Worm (Caenorhabditis elegans) whole organism, young adult: ENCODE measurements around the gene F38B7.10.

Experiments used
- C17E4.6 ChIP-seq: fragments of 200-800 bp; sonication (Bioruptor generic); IDR thresholded peaks from 2 replicates; pipeline ENCODE4 v1.3.6; 2022; ENCODE audit warnings: missing genetic modification reagents, missing genetic modification characterization, missing compliant biosample characterization
- F49E8.2 ChIP-seq: sonication (generic microtip); optimal IDR thresholded peaks from 3 replicates; lab custom pipeline; 2017; ENCODE audit warnings: missing genetic modification characterization, mild to moderate bottlenecking, missing compliant biosample characterization, antibody characterized with exemption, moderate library complexity; ENCODE audit not compliant: insufficient read depth
- Y53G8AR.9 ChIP-seq: fragments of 200-800 bp; sonication (Bioruptor generic); conservative IDR thresholded peaks from 2 replicates; pipeline ENCODE4 v1.3.6; 2022; ENCODE audit warnings: missing genetic modification reagents, missing genetic modification characterization, missing compliant biosample characterization
- attf-5 ChIP-seq: fragments of 200-800 bp; sonication (Bioruptor generic); optimal IDR thresholded peaks from 2 replicates; lab custom pipeline; 2018; ENCODE audit warnings: mild to moderate bottlenecking, missing genetic modification characterization, missing compliant biosample characterization
- ceh-40 ChIP-seq: fragments of 200-800 bp; sonication (Bioruptor generic); IDR thresholded peaks from 2 replicates; pipeline ENCODE4 v1.3.6; 2022; ENCODE audit warnings: missing genetic modification characterization, missing compliant biosample characterization
- dpl-1 ChIP-seq: fragments of 150-350 bp; optimal IDR thresholded peaks from 2 replicates; lab custom pipeline; 2014; ENCODE audit warnings: missing biosample characterization, missing genetic modification reagents, missing genetic modification characterization
- egrh-3 ChIP-seq: fragments of 200-800 bp; sonication (Bioruptor generic); IDR thresholded peaks from 2 replicates; pipeline ENCODE4 v1.3.6; 2022; ENCODE audit warnings: missing genetic modification reagents, missing genetic modification characterization, missing compliant biosample characterization
- gei-17 ChIP-seq: fragments of 200-800 bp; sonication (Bioruptor generic); optimal IDR thresholded peaks from 2 replicates; lab custom pipeline; 2018; ENCODE audit warnings: mild to moderate bottlenecking, missing genetic modification characterization, missing compliant biosample characterization
- hsf-1 ChIP-seq: fragments of 200-800 bp; sonication (Bioruptor generic); IDR thresholded peaks from 2 replicates; pipeline ENCODE4 v1.3.6; 2022; ENCODE audit warnings: missing genetic modification reagents, missing genetic modification characterization, missing compliant biosample characterization
- lsl-1 ChIP-seq: fragments of 200-800 bp; sonication (Bioruptor generic); optimal IDR thresholded peaks from 2 replicates; lab custom pipeline; 2018; ENCODE audit warnings: mild to moderate bottlenecking, missing genetic modification characterization, moderate library complexity, missing compliant biosample characterization
- madf-8 ChIP-seq: fragments of 200-800 bp; sonication (Bioruptor generic); conservative IDR thresholded peaks from 2 replicates; pipeline ENCODE4 v1.3.6; 2022; ENCODE audit warnings: missing genetic modification reagents, missing genetic modification characterization, missing compliant biosample characterization
- nhr-179 ChIP-seq: sonication (generic microtip); optimal IDR thresholded peaks from 2 replicates; lab custom pipeline; 2016; ENCODE audit warnings: mild to moderate bottlenecking, missing genetic modification characterization, missing compliant biosample characterization
- unc-62 ChIP-seq: fragments of 150-350 bp; optimal IDR thresholded peaks from 2 replicates; lab custom pipeline; 2014; ENCODE audit warnings: missing biosample characterization, missing genetic modification reagents, missing genetic modification characterization

DNA sequence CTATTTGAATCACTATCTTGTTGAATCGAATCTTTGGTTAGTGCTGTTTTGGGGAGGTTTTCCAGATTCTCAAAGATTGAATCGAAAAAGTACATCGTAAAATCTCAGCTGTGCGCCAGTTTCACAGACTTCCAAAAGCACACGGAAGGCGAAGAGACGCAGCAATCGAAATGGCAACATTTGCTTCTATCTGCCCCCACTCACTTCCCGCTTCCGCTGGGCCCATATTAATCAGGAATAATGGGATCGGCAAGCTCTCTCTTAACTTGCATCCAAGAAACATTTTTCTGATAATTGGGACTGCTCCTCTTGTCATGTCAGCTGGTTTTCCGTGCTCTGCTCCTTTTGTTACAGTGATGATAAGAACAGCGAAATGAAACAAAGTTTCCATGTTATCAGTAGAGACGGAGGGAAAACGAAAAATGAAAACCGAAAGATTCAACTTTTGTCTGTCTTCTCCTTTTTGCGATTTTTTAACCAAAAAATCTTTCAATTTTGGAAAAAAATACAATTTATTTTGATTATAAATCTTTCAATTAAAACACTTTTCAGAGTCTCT is 9.7 kb upstream of the F38B7.10 start:
- no peak for TF ChIP-seq lsl-1 (GFP tag; lab: Kevin White, UChicago)
- no peak for TF ChIP-seq C17E4.6
- no peak for TF ChIP-seq ceh-40
- TF ChIP-seq F49E8.2 (tag; lab: Kevin White, UChicago): no peak
- no peak for TF ChIP-seq attf-5
- TF ChIP-seq nhr-179 (tag; lab: Kevin White, UChicago): no peak
- no peak for TF ChIP-seq madf-8 (GFP tag; lab: Robert Waterston, UW)
- TF ChIP-seq unc-62 (GFP tag; lab: Kevin White, UChicago): no peak
- no peak for TF ChIP-seq hsf-1
- TF ChIP-seq egrh-3 (GFP tag; lab: Robert Waterston, UW): no peak
- TF ChIP-seq Y53G8AR.9 (GFP tag; lab: Robert Waterston, UW): peak; percentile 55
- no peak for TF ChIP-seq gei-17
- TF ChIP-seq dpl-1 (GFP tag; lab: Kevin White, UChicago): no peak
